Worm (Caenorhabditis elegans): ENCODE data around the gene T07H3.7.
A peak's percentile ranks its signal among the peaks of the same experiment; 100 is the strongest.
"Not testable (repeated sequence)": the region's sequence is repeated elsewhere in the genome, so short reads cannot be mapped to it uniquely, and the experiment has no call there.

Gene T07H3.7

ce11 chrII:1589845-1590244, at the start of gene T07H3.7:
T07H3.7 (minus strand) TSS chrII:1589945.
- TF ChIP-seq nhr-129 (tag; optimal IDR thresholded peaks at IDR 0.05) (no peak), sem-4 (tag; optimal IDR thresholded peaks at IDR 0.05) (no peak), crh-2 (tag; optimal IDR thresholded peaks at IDR 0.05) (no peak), unc-62 (GFP tag; optimal IDR thresholded peaks at IDR 0.05) (no peak), mab-5 (tag; optimal IDR thresholded peaks at IDR 0.05) (no peak), R02D3.7 (tag; optimal IDR thresholded peaks at IDR 0.05) (no peak), nhr-6 (tag; optimal IDR thresholded peaks at IDR 0.05) (no peak), peb-1 (tag; optimal IDR thresholded peaks at IDR 0.05) (no peak), zag-1 (tag; optimal IDR thresholded peaks at IDR 0.05) (no peak)

ce11 chrII:1636392-1636791, 46.6 kb upstream of the T07H3.7 start, which contains the start of gene srg-20:
srg-20 (plus strand) TSS chrII:1636692.
- TF ChIP-seq mbf-1, peb-1, egl-27 (tag; optimal IDR thresholded peaks at IDR 0.05): not testable (repeated sequence)

ce11 chrII:1635969-1636368, 46.2 kb upstream of the T07H3.7 start:
- TF ChIP-seq mbf-1 (tag; optimal IDR thresholded peaks at IDR 0.05): no peak
- no peak for TF ChIP-seq nhr-25 (tag; optimal IDR thresholded peaks at IDR 0.05)
- peak; percentile 41 for TF ChIP-seq fos-1 (tag; optimal IDR thresholded peaks at IDR 0.05)

DNA sequence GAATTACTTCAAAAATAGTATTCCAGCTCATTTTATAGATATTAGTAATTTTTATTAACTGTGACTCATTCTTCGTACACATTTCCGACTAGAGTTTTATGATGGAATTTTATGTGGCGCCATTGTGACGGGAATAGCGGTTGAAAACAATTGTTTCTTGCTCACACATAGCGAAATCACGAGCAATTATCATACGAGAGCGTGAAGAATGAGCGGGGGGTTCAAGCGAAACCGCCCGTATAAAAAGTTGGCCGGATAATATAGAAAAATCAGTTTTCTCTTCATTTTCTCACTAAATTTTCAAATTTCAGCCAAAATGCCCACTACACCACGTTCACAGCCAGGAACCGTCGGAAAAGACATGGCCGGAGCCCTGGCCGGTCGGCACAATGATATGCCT, 43.7 kb upstream of the T07H3.7 start, which contains the start of gene C08E3.1:
Gene C08E3.1, plus strand, starts transcription at position 301 of the 400 bp plus-strand sequence.
- not testable (repeated sequence) for TF ChIP-seq unc-39 (tag; optimal IDR thresholded peaks at IDR 0.05); Y55F3AM.14 (GFP tag; optimal IDR thresholded peaks at IDR 0.05); mdl-1 (tag; optimal IDR thresholded peaks at IDR 0.05)

DNA sequence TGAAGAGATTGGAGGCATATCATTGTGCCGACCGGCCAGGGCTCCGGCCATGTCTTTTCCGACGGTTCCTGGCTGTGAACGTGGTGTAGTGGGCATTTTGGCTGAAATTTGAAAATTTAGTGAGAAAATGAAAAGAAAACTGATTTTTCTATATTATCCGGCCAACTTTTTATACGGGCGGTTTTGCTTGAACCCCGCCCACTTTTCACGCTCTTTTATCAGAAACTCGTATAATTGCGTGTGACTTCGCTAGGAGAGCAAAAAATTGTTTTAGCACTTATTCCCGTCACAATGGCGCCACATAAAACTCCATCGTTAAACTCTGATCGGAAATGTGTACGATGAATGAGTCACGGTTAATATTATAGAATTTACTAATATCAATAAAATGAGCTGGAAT, 42.5 kb upstream of the T07H3.7 start, which contains the start of gene C08E3.13:
Gene C08E3.13, minus strand, starts transcription at position 101 of the 400 bp plus-strand sequence.
- TF ChIP-seq nhr-6, ztf-4, sem-4 (tag; optimal IDR thresholded peaks at IDR 0.05): not testable (repeated sequence)

DNA sequence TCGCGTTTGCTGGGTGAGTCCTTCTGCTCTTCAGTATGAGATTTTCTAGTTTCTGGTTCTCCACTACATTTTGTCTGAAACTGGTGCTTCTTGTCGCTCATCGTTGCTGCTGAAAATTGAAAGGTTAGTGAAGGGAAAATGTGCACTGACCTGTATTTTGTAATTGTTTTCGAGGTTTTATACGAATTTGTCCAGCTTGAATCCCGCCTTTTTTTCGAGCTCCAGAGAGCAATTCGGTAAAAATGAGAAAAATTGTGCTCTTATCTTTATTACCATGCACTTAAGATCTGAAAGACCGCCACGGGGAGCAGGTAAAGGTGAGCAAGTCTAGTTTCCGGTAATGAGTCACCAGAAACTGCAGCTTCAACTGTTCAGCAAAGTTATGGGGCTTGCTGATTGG, 38.0 kb upstream of the T07H3.7 start, which contains the start of gene C08E3.15:
Gene C08E3.15, minus strand, starts transcription at position 101 of the 400 bp plus-strand sequence.
- TF ChIP-seq dmd-4 (tag; optimal IDR thresholded peaks at IDR 0.05); zag-1 (tag; optimal IDR thresholded peaks at IDR 0.05); ztf-1 (GFP tag; conservative IDR thresholded peaks at IDR 0.05): not testable (repeated sequence)

ce11 chrII:1625666-1626065, 35.9 kb upstream of the T07H3.7 start, which contains the start of gene C08E3.14:
C08E3.14 (plus strand) TSS chrII:1625966.
- TF ChIP-seq nhr-237 (tag; optimal IDR thresholded peaks at IDR 0.05) (no peak), lin-13 (GFP tag; optimal IDR thresholded peaks at IDR 0.05) (no peak), fos-1 (tag; optimal IDR thresholded peaks at IDR 0.05) (no peak), unc-62 (GFP tag; optimal IDR thresholded peaks at IDR 0.05) (no peak), lin-11 (tag; optimal IDR thresholded peaks at IDR 0.05) (no peak), nhr-12 (tag; optimal IDR thresholded peaks at IDR 0.05) (no peak), blmp-1 (tag; optimal IDR thresholded peaks at IDR 0.05; ENCODE audit: insufficient read depth) (no peak), ceh-82 (tag; optimal IDR thresholded peaks at IDR 0.05) (no peak), ZK546.5 (tag; optimal IDR thresholded peaks at IDR 0.05) (no peak), unc-39 (tag; optimal IDR thresholded peaks at IDR 0.05) (no peak), skn-1 (tag; optimal IDR thresholded peaks at IDR 0.05) (no peak), ama-1 (optimal IDR thresholded peaks at IDR 0.05) (no peak), R02D3.7 (tag; optimal IDR thresholded peaks at IDR 0.05) (no peak), Y55F3AM.14 (GFP tag; optimal IDR thresholded peaks at IDR 0.05) (no peak), nhr-11 (tag; optimal IDR thresholded peaks at IDR 0.05) (no peak), ceh-16 (tag; optimal IDR thresholded peaks at IDR 0.05) (no peak), ztf-1 (GFP tag; conservative IDR thresholded peaks at IDR 0.05) (no peak), dmd-4 (tag; optimal IDR thresholded peaks at IDR 0.05) (no peak), aly-2 (tag; optimal IDR thresholded peaks at IDR 0.05) (no peak), gmeb-1 (tag; optimal IDR thresholded peaks at IDR 0.05) (no peak)
